Worm (Caenorhabditis elegans) whole organism, mixed stage, embryonic: ENCODE results near the gene F18F11.4.

Experiments
- ceh-39 ChIP-seq: fragments of 150-350 bp; optimal IDR thresholded peaks from 2 replicates; lab custom pipeline; 2014; ENCODE audit warnings: missing biosample characterization, missing genetic modification characterization
- flh-1 ChIP-seq: fragments of 200-800 bp; sonication (Bioruptor generic); optimal IDR thresholded peaks from 2 replicates; lab custom pipeline; 2018; ENCODE audit warnings: mild to moderate bottlenecking, missing genetic modification characterization, moderate library complexity, missing compliant biosample characterization
- lin-13 ChIP-seq: fragments of 150-350 bp; optimal IDR thresholded peaks from 2 replicates; lab custom pipeline; 2014; ENCODE audit warnings: missing biosample characterization, missing genetic modification characterization
- mep-1 ChIP-seq: fragments of 150-350 bp; optimal IDR thresholded peaks from 2 replicates; lab custom pipeline; 2017; ENCODE audit warnings: missing biosample characterization, missing genetic modification reagents, missing genetic modification characterization, inconsistent platforms
- nhr-2 ChIP-seq: fragments of 150-350 bp; optimal IDR thresholded peaks from 2 replicates; lab custom pipeline; 2014; ENCODE audit warnings: missing biosample characterization, missing genetic modification characterization
- nhr-237 ChIP-seq: fragments of 150-350 bp; optimal IDR thresholded peaks from 2 replicates; lab custom pipeline; 2014; ENCODE audit warnings: missing biosample characterization, missing genetic modification characterization
- nhr-28 ChIP-seq: fragments of 150-350 bp; optimal IDR thresholded peaks from 2 replicates; lab custom pipeline; 2014; ENCODE audit warnings: missing biosample characterization, missing genetic modification characterization
- nhr-76 ChIP-seq: sonication (generic microtip); optimal IDR thresholded peaks from 2 replicates; lab custom pipeline; 2017; ENCODE audit warnings: missing biosample characterization, missing genetic modification characterization
- pha-4 ChIP-seq: fragments of 150-350 bp; optimal IDR thresholded peaks from 2 replicates; lab custom pipeline; 2018; ENCODE audit warnings: missing biosample characterization, missing genetic modification reagents, missing genetic modification characterization
- snpc-4 ChIP-seq: fragments of 150-350 bp; optimal IDR thresholded peaks from 2 replicates; lab custom pipeline; 2014; ENCODE audit warnings: missing biosample characterization, missing genetic modification characterization
- sptf-1 ChIP-seq: sonication (generic microtip); optimal IDR thresholded peaks from 2 replicates; lab custom pipeline; 2017; ENCODE audit warnings: mild to moderate bottlenecking, missing genetic modification characterization, moderate library complexity, missing compliant biosample characterization
- unc-39 ChIP-seq: fragments of 150-350 bp; optimal IDR thresholded peaks from 2 replicates; lab custom pipeline; 2014; ENCODE audit warnings: missing biosample characterization, missing genetic modification characterization
- unc-62 ChIP-seq: fragments of 150-350 bp; optimal IDR thresholded peaks from 2 replicates; lab custom pipeline; 2014; ENCODE audit warnings: missing biosample characterization, missing genetic modification reagents, missing genetic modification characterization

ce11 chrIV:314475-314874 is 16.1 kb upstream of the F18F11.4 start:
- no peak for TF ChIP-seq mep-1 (tag; lab: Kevin White, UChicago)
- no peak for TF ChIP-seq pha-4 (tag; lab: Kevin White, UChicago)
- no peak for TF ChIP-seq sptf-1 (tag; lab: Kevin White, UChicago)
- TF ChIP-seq nhr-237, result no peak
- TF ChIP-seq nhr-28, result no peak
- no peak for TF ChIP-seq snpc-4
- TF ChIP-seq nhr-2 (tag; lab: Kevin White, UChicago), result no peak
- no peak for TF ChIP-seq lin-13 (tag; lab: Kevin White, UChicago)
- TF ChIP-seq nhr-76 (tag; lab: Kevin White, UChicago), result no peak
- no peak for TF ChIP-seq flh-1 (GFP tag; lab: Kevin White, UChicago)
- TF ChIP-seq unc-62 (GFP tag; lab: Kevin White, UChicago), result no peak
- no peak for TF ChIP-seq ceh-39 (tag; lab: Kevin White, UChicago)
- no peak for TF ChIP-seq unc-39 (tag; lab: Kevin White, UChicago)
